Worm (Caenorhabditis elegans) whole organism, young adult: Measurements from ENCODE around the gene F48G7.12.

Experiments
- B0019.2 ChIP-seq: fragments of 200-800 bp; sonication (Bioruptor generic); conservative IDR thresholded peaks from 2 replicates; pipeline ENCODE4 v1.3.6; 2022; ENCODE audit warnings: missing genetic modification reagents, missing genetic modification characterization, missing compliant biosample characterization
- B0035.1 ChIP-seq: sonication (generic microtip); optimal IDR thresholded peaks from 2 replicates; lab custom pipeline; 2016; ENCODE audit warnings: missing genetic modification characterization, mild to moderate bottlenecking, missing compliant biosample characterization, missing genotype, missing genetic modification reagents
- B0261.1 ChIP-seq: sonication (generic microtip); optimal IDR thresholded peaks from 2 replicates; lab custom pipeline; 2016; ENCODE audit warnings: mild to moderate bottlenecking, missing genetic modification characterization, moderate library complexity, missing compliant biosample characterization
- F23B12.7 ChIP-seq: sonication (generic microtip); optimal IDR thresholded peaks from 2 replicates; lab custom pipeline; 2017; ENCODE audit warnings: missing genetic modification characterization, mild to moderate bottlenecking, missing compliant biosample characterization, antibody characterized with exemption, moderate library complexity; ENCODE audit not compliant: insufficient read depth
- F39B2.1 ChIP-seq: fragments of 200-800 bp; sonication (Bioruptor generic); IDR thresholded peaks from 2 replicates; pipeline ENCODE4 v1.3.6; 2022; ENCODE audit warnings: missing genetic modification reagents, missing genetic modification characterization, missing compliant biosample characterization
- T07F8.4 ChIP-seq: sonication (generic microtip); optimal IDR thresholded peaks from 2 replicates; lab custom pipeline; 2016; ENCODE audit warnings: mild to moderate bottlenecking, missing genetic modification characterization, moderate library complexity, missing compliant biosample characterization
- Y53F4B.3 ChIP-seq: fragments of 200-800 bp; sonication (Bioruptor generic); IDR thresholded peaks from 2 replicates; pipeline ENCODE4 v1.3.6; 2022; ENCODE audit warnings: missing genetic modification reagents, missing genetic modification characterization, missing compliant biosample characterization
- Y79H2A.3 ChIP-seq: fragments of 200-800 bp; sonication (Bioruptor generic); conservative IDR thresholded peaks from 2 replicates; pipeline ENCODE4 v1.3.6; 2022; ENCODE audit warnings: missing genetic modification reagents, missing genetic modification characterization, missing compliant biosample characterization
- atf-7 ChIP-seq: sonication (generic microtip); optimal IDR thresholded peaks from 2 replicates; lab custom pipeline; 2017; ENCODE audit warnings: mild to moderate bottlenecking, missing genetic modification characterization, missing compliant biosample characterization
- athp-1 ChIP-seq: sonication (generic microtip); optimal IDR thresholded peaks from 2 replicates; lab custom pipeline; 2017; ENCODE audit warnings: mild to moderate bottlenecking, missing genetic modification characterization, missing compliant biosample characterization
- ccch-3 ChIP-seq: fragments of 200-800 bp; sonication (Bioruptor generic); optimal IDR thresholded peaks from 2 replicates; lab custom pipeline; 2018; ENCODE audit warnings: mild to moderate bottlenecking, missing genetic modification characterization, missing compliant biosample characterization
- ceh-58 ChIP-seq: fragments of 200-800 bp; sonication (Bioruptor generic); IDR thresholded peaks from 2 replicates; pipeline ENCODE4 v1.3.6; 2022; ENCODE audit warnings: missing genetic modification characterization, missing compliant biosample characterization
- egrh-3 ChIP-seq: fragments of 200-800 bp; sonication (Bioruptor generic); IDR thresholded peaks from 2 replicates; pipeline ENCODE4 v1.3.6; 2022; ENCODE audit warnings: missing genetic modification reagents, missing genetic modification characterization, missing compliant biosample characterization
- ets-4 ChIP-seq: fragments of 200-800 bp; sonication (Bioruptor generic); optimal IDR thresholded peaks from 2 replicates; lab custom pipeline; 2018; ENCODE audit warnings: mild to moderate bottlenecking, missing genetic modification characterization, missing compliant biosample characterization
- gei-17 ChIP-seq: fragments of 200-800 bp; sonication (Bioruptor generic); optimal IDR thresholded peaks from 2 replicates; lab custom pipeline; 2018; ENCODE audit warnings: mild to moderate bottlenecking, missing genetic modification characterization, missing compliant biosample characterization
- him-1 ChIP-seq: sonication (generic microtip); optimal IDR thresholded peaks from 2 replicates; lab custom pipeline; 2016; ENCODE audit warnings: missing genotype, missing genetic modification reagents, missing genetic modification characterization, missing compliant biosample characterization
- hmg-20 ChIP-seq: fragments of 200-800 bp; sonication (Bioruptor generic); IDR thresholded peaks from 2 replicates; pipeline ENCODE4 v1.3.6; 2022; ENCODE audit warnings: missing genetic modification reagents, missing genetic modification characterization, missing compliant biosample characterization
- hrde-1 ChIP-seq: sonication (generic microtip); optimal IDR thresholded peaks from 2 replicates; lab custom pipeline; 2016; ENCODE audit warnings: missing genetic modification characterization, mild to moderate bottlenecking, missing compliant biosample characterization, moderate library complexity, missing genotype, missing genetic modification reagents, borderline replicate concordance
- let-526 ChIP-seq: fragments of 200-800 bp; sonication (Bioruptor generic); IDR thresholded peaks from 2 replicates; pipeline ENCODE4 v1.3.6; 2022; ENCODE audit warnings: missing genetic modification reagents, missing genetic modification characterization, missing compliant biosample characterization
- lin-40 ChIP-seq: sonication (generic microtip); optimal IDR thresholded peaks from 2 replicates; lab custom pipeline; 2016; ENCODE audit warnings: missing genetic modification characterization, mild to moderate bottlenecking, missing compliant biosample characterization, missing genotype, missing genetic modification reagents
- lin-54 ChIP-seq: fragments of 200-800 bp; sonication (Bioruptor generic); optimal IDR thresholded peaks from 2 replicates; lab custom pipeline; 2018; ENCODE audit warnings: mild to moderate bottlenecking, missing genetic modification characterization, missing compliant biosample characterization
- madf-10 ChIP-seq: sonication (generic microtip); optimal IDR thresholded peaks from 2 replicates; lab custom pipeline; 2016; ENCODE audit warnings: mild to moderate bottlenecking, missing genetic modification characterization, missing compliant biosample characterization
- mxl-1 ChIP-seq: sonication (generic microtip); optimal IDR thresholded peaks from 2 replicates; lab custom pipeline; 2016; ENCODE audit warnings: missing genetic modification characterization, missing compliant biosample characterization
- pbrm-1 ChIP-seq: fragments of 200-800 bp; sonication (Bioruptor generic); IDR thresholded peaks from 2 replicates; pipeline ENCODE4 v1.3.6; 2022; ENCODE audit warnings: missing genetic modification reagents, missing genetic modification characterization, missing compliant biosample characterization
- repo-1 ChIP-seq: sonication (generic microtip); optimal IDR thresholded peaks from 2 replicates; lab custom pipeline; 2017; ENCODE audit warnings: mild to moderate bottlenecking, missing genetic modification characterization, missing compliant biosample characterization
- sea-2 ChIP-seq: fragments of 200-800 bp; sonication (Bioruptor generic); IDR thresholded peaks from 2 replicates; pipeline ENCODE4 v1.3.6; 2022; ENCODE audit warnings: missing genetic modification characterization, missing compliant biosample characterization
- snpc-1.1 ChIP-seq: sonication (generic microtip); optimal IDR thresholded peaks from 2 replicates; lab custom pipeline; 2017; ENCODE audit warnings: missing genetic modification characterization, mild to moderate bottlenecking, missing compliant biosample characterization, antibody characterized with exemption, moderate library complexity, missing genotype, missing genetic modification reagents; ENCODE audit not compliant: insufficient read depth
- snpc-3.4 ChIP-seq: sonication (generic microtip); optimal IDR thresholded peaks from 2 replicates; lab custom pipeline; 2017; ENCODE audit warnings: missing genetic modification characterization, mild to moderate bottlenecking, missing compliant biosample characterization, antibody characterized with exemption, moderate library complexity, missing genotype, missing genetic modification reagents
- snpc-4 ChIP-seq, 5 experiments: fragments of 150-350 bp in 1 of 5; sonication (generic microtip) in 4 of 5; optimal IDR thresholded peaks; 2 replicates each; lab custom pipeline; 2014 to 2018; ENCODE audit warnings: missing genetic modification characterization in 5 of 5, missing biosample characterization in 3 of 5, antibody characterized with exemption in 2 of 5, mild to moderate bottlenecking in 2 of 5, missing compliant biosample characterization in 2 of 5, missing genotype in 2 of 5, moderate library complexity in 2 of 5, missing genetic modification reagents in 1 of 5
- tbx-9 ChIP-seq: sonication (generic microtip); optimal IDR thresholded peaks from 2 replicates; lab custom pipeline; 2016; ENCODE audit warnings: borderline replicate concordance, missing genetic modification characterization, inconsistent platforms, missing compliant biosample characterization
- unc-130 ChIP-seq: sonication (generic microtip); optimal IDR thresholded peaks from 2 replicates; lab custom pipeline; 2016; ENCODE audit warnings: missing genetic modification reagents, missing genetic modification characterization, missing compliant biosample characterization
- unc-62 ChIP-seq: fragments of 150-350 bp; optimal IDR thresholded peaks from 2 replicates; lab custom pipeline; 2014; ENCODE audit warnings: missing biosample characterization, missing genetic modification reagents, missing genetic modification characterization
- zim-3 ChIP-seq: sonication (generic microtip); optimal IDR thresholded peaks from 2 replicates; lab custom pipeline; 2017; ENCODE audit warnings: mild to moderate bottlenecking, missing genetic modification characterization, moderate library complexity, missing compliant biosample characterization
- ztf-18 ChIP-seq: sonication (generic microtip); optimal IDR thresholded peaks from 2 replicates; lab custom pipeline; 2016; ENCODE audit warnings: missing genotype, mild to moderate bottlenecking, missing genetic modification characterization, missing compliant biosample characterization
- ztf-26 ChIP-seq: sonication (generic microtip); optimal IDR thresholded peaks from 2 replicates; lab custom pipeline; 2017; ENCODE audit warnings: missing genetic modification characterization, missing compliant biosample characterization

Gene F48G7.12

ce11 chrV:631832-632231, 14.2 kb downstream of the F48G7.12 start:
- no peak for TF ChIP-seq let-526 (GFP tag; lab: Robert Waterston, UW)
- TF ChIP-seq ceh-58, result no peak
- no peak for TF ChIP-seq snpc-3.4 (tag; lab: Kevin White, UChicago)
- no peak for TF ChIP-seq mxl-1 (tag; lab: Kevin White, UChicago)
- no peak for TF ChIP-seq egrh-3 (GFP tag; lab: Robert Waterston, UW)
- no peak for TF ChIP-seq F39B2.1 (GFP tag; lab: Robert Waterston, UW)
- no peak for TF ChIP-seq T07F8.4 (tag; lab: Kevin White, UChicago)
- no peak for TF ChIP-seq hmg-20 (GFP tag; lab: Robert Waterston, UW)
- TF ChIP-seq repo-1 (tag; lab: Kevin White, UChicago), result no peak
- no peak for TF ChIP-seq B0035.1 (tag; lab: Kevin White, UChicago)
- TF ChIP-seq F23B12.7 (tag; lab: Kevin White, UChicago), result no peak
- TF ChIP-seq atf-7 (tag; lab: Kevin White, UChicago), result no peak
- no peak for TF ChIP-seq unc-130 (GFP tag; lab: Kevin White, UChicago)
- no peak for TF ChIP-seq ztf-18 (tag; lab: Kevin White, UChicago)
- TF ChIP-seq B0019.2 (GFP tag; lab: Robert Waterston, UW), result no peak
- no peak for TF ChIP-seq hrde-1
- no peak for TF ChIP-seq unc-62 (GFP tag; lab: Kevin White, UChicago)

DNA sequence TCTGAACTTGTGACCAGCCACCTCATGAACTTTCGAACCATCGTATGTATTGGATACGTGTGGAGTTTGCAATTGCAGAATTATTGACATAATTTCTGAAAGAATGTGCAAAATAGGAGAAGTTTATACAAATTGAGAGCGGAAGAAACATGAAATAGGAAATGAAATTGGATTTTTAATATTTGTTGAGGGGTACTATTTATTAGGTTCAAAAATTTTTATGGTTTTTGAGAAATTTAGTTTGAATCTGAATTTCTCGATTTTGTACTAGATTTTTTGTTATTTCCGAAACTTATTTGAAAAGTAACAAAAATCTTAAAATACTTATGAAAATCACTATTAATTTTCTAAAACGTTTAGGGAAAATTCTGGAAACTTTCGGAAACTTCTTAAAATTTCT, 17.5 kb downstream of the F48G7.12 start, which contains the start of gene F48G7.9:
F48G7.9 (minus strand) TSS at position 101 of the 400 bp plus-strand sequence.
- no peak for TF ChIP-seq pbrm-1 (GFP tag; lab: Robert Waterston, UW)
- TF ChIP-seq B0261.1 (tag; lab: Kevin White, UChicago), result no peak
- no peak for TF ChIP-seq F23B12.7 (tag; lab: Kevin White, UChicago)
- TF ChIP-seq sea-2 (GFP tag; lab: Robert Waterston, UW), result no peak
- no peak for TF ChIP-seq madf-10
- TF ChIP-seq zim-3 (tag; lab: Kevin White, UChicago), result no peak
- TF ChIP-seq Y53F4B.3 (GFP tag; lab: Robert Waterston, UW), result no peak
- no peak for TF ChIP-seq lin-40
- TF ChIP-seq gei-17 (GFP tag; lab: Kevin White, UChicago), result no peak
- no peak for TF ChIP-seq him-1
- TF ChIP-seq athp-1 (tag; lab: Kevin White, UChicago), result no peak
- TF ChIP-seq ets-4 (GFP tag; lab: Kevin White, UChicago), result no peak
- TF ChIP-seq lin-54 (GFP tag; lab: Kevin White, UChicago), result no peak
- no peak for TF ChIP-seq snpc-4 (GFP tag; optimal IDR thresholded peaks at IDR 0.05; lab: Kevin White, UChicago)
- TF ChIP-seq snpc-4 (tag; optimal IDR thresholded peaks at IDR 0.05; lab: Kevin White, UChicago), result no peak
- TF ChIP-seq Y79H2A.3, result no peak
- no peak for TF ChIP-seq tbx-9 (tag; lab: Kevin White, UChicago)
- TF ChIP-seq snpc-3.4 (tag; lab: Kevin White, UChicago), result no peak
- TF ChIP-seq ztf-26 (tag; lab: Kevin White, UChicago), result no peak
- TF ChIP-seq snpc-1.1 (tag; lab: Kevin White, UChicago), result no peak
- TF ChIP-seq, all 124 proteins: peak for 0

DNA sequence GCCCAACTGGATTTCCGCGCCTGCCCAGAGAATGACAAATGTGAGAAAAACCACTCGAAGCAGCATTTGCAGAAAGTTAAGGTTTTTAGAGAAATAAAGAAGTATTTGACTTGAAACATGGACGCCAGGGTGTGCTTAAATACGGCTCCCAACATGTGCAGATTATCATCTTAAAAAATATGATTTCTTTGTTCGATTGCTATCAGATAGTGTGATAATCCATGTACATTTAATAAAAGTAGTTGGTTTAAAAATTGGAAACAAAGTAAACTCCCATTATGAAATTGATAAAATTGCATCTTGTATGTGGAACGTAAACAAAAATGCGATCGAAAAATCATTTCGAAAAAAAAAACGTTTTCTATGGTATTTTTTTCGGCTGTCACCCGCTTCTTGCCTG, 18.4 kb downstream of the F48G7.12 start, which contains the start of gene F48G7.8:
F48G7.8 (minus strand) TSS at position 101 of the 400 bp plus-strand sequence.
- TF ChIP-seq ccch-3 (GFP tag; lab: Kevin White, UChicago) (no peak), atf-7 (tag; lab: Kevin White, UChicago) (no peak)
